Worm (Caenorhabditis elegans): Measurements from ENCODE around the gene ttr-28.
A peak's percentile ranks its signal among the peaks of the same experiment; 100 is the strongest.

ttr-28 gene

ce11 chrV:12907436-12907835 lies 2.5 kb upstream of the ttr-28 start:
- TF ChIP-seq lsy-2 (tag; optimal IDR thresholded peaks at IDR 0.05) (no peak), peb-1 (tag; optimal IDR thresholded peaks at IDR 0.05) (no peak), lin-11 (tag; optimal IDR thresholded peaks at IDR 0.05) (no peak), dmd-4 (tag; optimal IDR thresholded peaks at IDR 0.05) (no peak), ztf-11 (tag; optimal IDR thresholded peaks at IDR 0.05) (no peak), aly-2 (tag; optimal IDR thresholded peaks at IDR 0.05) (no peak), nhr-10 (tag; optimal IDR thresholded peaks at IDR 0.05) (no peak), mab-5 (tag; optimal IDR thresholded peaks at IDR 0.05) (no peak), nhr-12 (tag; optimal IDR thresholded peaks at IDR 0.05) (no peak), ama-1 (optimal IDR thresholded peaks at IDR 0.05) (no peak), blmp-1 (tag; optimal IDR thresholded peaks at IDR 0.05; ENCODE audit: insufficient read depth) (no peak), skn-1 (tag; optimal IDR thresholded peaks at IDR 0.05) (no peak), nhr-11 (tag; optimal IDR thresholded peaks at IDR 0.05) (no peak), unc-55 (GFP tag; optimal IDR thresholded peaks at IDR 0.05) (no peak), ZK546.5 (tag; optimal IDR thresholded peaks at IDR 0.05) (no peak)

ce11 chrV:12906732-12907131 lies 1.8 kb upstream of the ttr-28 start, which contains the start of gene ttr-29:
TSS of gene ttr-29 (minus strand) at chrV:12906832.
- TF ChIP-seq lsy-2 (tag; optimal IDR thresholded peaks at IDR 0.05) (no peak), Y55F3AM.14 (GFP tag; optimal IDR thresholded peaks at IDR 0.05) (no peak), nhr-21 (tag; optimal IDR thresholded peaks at IDR 0.05) (no peak), peb-1 (tag; optimal IDR thresholded peaks at IDR 0.05) (no peak), ceh-16 (tag; optimal IDR thresholded peaks at IDR 0.05) (no peak), nhr-129 (tag; optimal IDR thresholded peaks at IDR 0.05) (no peak), nhr-12 (tag; optimal IDR thresholded peaks at IDR 0.05) (no peak), ztf-11 (tag; optimal IDR thresholded peaks at IDR 0.05) (no peak), ama-1 (optimal IDR thresholded peaks at IDR 0.05) (no peak), alr-1 (tag; optimal IDR thresholded peaks at IDR 0.05) (no peak), nhr-11 (tag; optimal IDR thresholded peaks at IDR 0.05) (no peak), nhr-77 (tag; optimal IDR thresholded peaks at IDR 0.05) (no peak), F13H6.1 (tag; optimal IDR thresholded peaks at IDR 0.05) (no peak), ceh-82 (tag; optimal IDR thresholded peaks at IDR 0.05) (no peak)

ce11 chrV:12904054-12904453 lies 920 bp downstream of the ttr-28 start, which contains the start of gene ttr-27:
TSS of gene ttr-27 (minus strand) at chrV:12904098.
- TF ChIP-seq F13H6.1 (tag; optimal IDR thresholded peaks at IDR 0.05): peak; percentile 67
- TF ChIP-seq sma-9 (GFP tag; optimal IDR thresholded peaks at IDR 0.05): peak; percentile 21
- TF ChIP-seq sma-9 (tag; optimal IDR thresholded peaks at IDR 0.05): no peak
- no peak for TF ChIP-seq zag-1 (tag; optimal IDR thresholded peaks at IDR 0.05)
- no peak for TF ChIP-seq nhr-6 (tag; optimal IDR thresholded peaks at IDR 0.05)

ce11 chrV:12901301-12901700 lies 3.7 kb downstream of the ttr-28 start:
- TF ChIP-seq elt-1 (tag; optimal IDR thresholded peaks at IDR 0.05) (no peak), nhr-77 (tag; optimal IDR thresholded peaks at IDR 0.05) (no peak), elt-3 (tag; optimal IDR thresholded peaks at IDR 0.05) (no peak), nhr-129 (tag; optimal IDR thresholded peaks at IDR 0.05) (no peak), nhr-10 (tag; optimal IDR thresholded peaks at IDR 0.05) (no peak), gmeb-1 (tag; optimal IDR thresholded peaks at IDR 0.05) (no peak), lin-39 (tag; optimal IDR thresholded peaks at IDR 0.05) (no peak), lin-13 (GFP tag; optimal IDR thresholded peaks at IDR 0.05) (no peak), mab-5 (tag; optimal IDR thresholded peaks at IDR 0.05) (no peak), Y55F3AM.14 (GFP tag; optimal IDR thresholded peaks at IDR 0.05) (no peak), peb-1 (tag; optimal IDR thresholded peaks at IDR 0.05) (no peak), nhr-21 (tag; optimal IDR thresholded peaks at IDR 0.05) (no peak)

ce11 chrV:12898583-12899232 lies 6.3 kb downstream of the ttr-28 start:
- TF ChIP-seq elt-1 (tag; optimal IDR thresholded peaks at IDR 0.05) (no peak), nhr-10 (tag; optimal IDR thresholded peaks at IDR 0.05) (no peak), C34F6.9 (tag; optimal IDR thresholded peaks at IDR 0.05) (peak; percentile 0), unc-55 (GFP tag; optimal IDR thresholded peaks at IDR 0.05) (peak; percentile 34), alr-1 (tag; optimal IDR thresholded peaks at IDR 0.05) (no peak), gmeb-1 (tag; optimal IDR thresholded peaks at IDR 0.05) (no peak), aly-2 (tag; optimal IDR thresholded peaks at IDR 0.05) (no peak), mdl-1 (tag; optimal IDR thresholded peaks at IDR 0.05) (no peak), crh-2 (tag; optimal IDR thresholded peaks at IDR 0.05) (no peak), ZK546.5 (tag; optimal IDR thresholded peaks at IDR 0.05) (no peak), nhr-6 (tag; optimal IDR thresholded peaks at IDR 0.05) (no peak), lsy-2 (tag; optimal IDR thresholded peaks at IDR 0.05) (no peak), skn-1 (tag; optimal IDR thresholded peaks at IDR 0.05) (no peak), sma-9 (GFP tag; optimal IDR thresholded peaks at IDR 0.05) (no peak), sma-9 (tag; optimal IDR thresholded peaks at IDR 0.05) (no peak), mab-5 (tag; optimal IDR thresholded peaks at IDR 0.05) (peak; percentile 37), nhr-25 (tag; optimal IDR thresholded peaks at IDR 0.05) (no peak), zag-1 (tag; optimal IDR thresholded peaks at IDR 0.05) (no peak), nhr-23 (tag; optimal IDR thresholded peaks at IDR 0.05) (no peak), nhr-237 (tag; optimal IDR thresholded peaks at IDR 0.05) (no peak), nhr-21 (tag; optimal IDR thresholded peaks at IDR 0.05) (no peak), R02D3.7 (tag; optimal IDR thresholded peaks at IDR 0.05) (no peak), ceh-16 (tag; optimal IDR thresholded peaks at IDR 0.05) (no peak), ztf-11 (tag; optimal IDR thresholded peaks at IDR 0.05) (no peak), fos-1 (tag; optimal IDR thresholded peaks at IDR 0.05) (no peak)

Measured in whole organism, L2 larva.